Fruit fly (Drosophila melanogaster): ENCODE measurements around the gene CG6865.
A peak's percentile ranks its signal among the peaks of the same experiment; 100 is the strongest.

CG6865 gene

DNA sequence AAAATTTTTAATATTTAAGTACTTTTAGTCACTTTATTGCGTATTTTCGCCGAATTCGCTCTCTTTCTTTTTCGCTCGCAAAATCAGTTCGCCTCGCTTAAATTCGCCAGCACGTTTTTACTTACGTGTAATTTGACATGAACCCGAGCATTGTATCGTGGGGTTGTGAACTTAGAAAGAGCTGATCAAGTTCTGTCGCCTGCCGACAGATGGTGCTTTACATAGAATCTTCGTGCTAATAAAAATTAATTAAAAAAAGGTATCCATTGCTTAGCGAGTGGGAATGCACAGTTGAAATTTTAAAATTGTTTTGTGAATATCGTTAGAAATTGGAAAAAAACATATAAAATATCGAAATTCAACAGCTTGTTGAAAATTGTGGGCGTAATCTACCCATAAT is 15.0 kb upstream of the CG6865 start (continued):
- TF ChIP-seq dati (GFP tag; IDR thresholded peaks at IDR 0.05) (no peak), Ssrp (tag; optimal IDR thresholded peaks at IDR 0.05) (peak; percentile 43), CG8944 (GFP tag; optimal IDR thresholded peaks at IDR 0.05) (peak; percentile 61), CG16863 (GFP tag; optimal IDR thresholded peaks at IDR 0.05) (peak; percentile 74), D19A (tag; optimal IDR thresholded peaks at IDR 0.05) (peak; percentile 59), CG11504 (tag; optimal IDR thresholded peaks at IDR 0.05) (peak; percentile 71), CG10267 (tag; optimal IDR thresholded peaks at IDR 0.05) (peak; percentile 67), yki (optimal IDR thresholded peaks at IDR 0.05) (no peak), CG10209 (GFP tag; optimal IDR thresholded peaks at IDR 0.05) (peak; percentile 67), gt (GFP tag; IDR thresholded peaks at IDR 0.05) (no peak), CG8089 (GFP tag; optimal IDR thresholded peaks at IDR 0.05) (peak; percentile 67), bigmax (GFP tag; optimal IDR thresholded peaks at IDR 0.05) (no peak), row (GFP tag; IDR thresholded peaks at IDR 0.05) (no peak), lab (GFP tag; optimal IDR thresholded peaks at IDR 0.05) (no peak), phol (tag; optimal IDR thresholded peaks at IDR 0.05) (peak; percentile 66), Dbx (GFP tag; IDR thresholded peaks at IDR 0.05) (no peak), Eip74EF (GFP tag; optimal IDR thresholded peaks at IDR 0.05) (no peak), otp (GFP tag; IDR thresholded peaks at IDR 0.05) (no peak), cato (GFP tag; optimal IDR thresholded peaks at IDR 0.05; ENCODE audit: borderline replicate concordance) (peak; percentile 5), CG31388 (GFP tag; optimal IDR thresholded peaks at IDR 0.05) (no peak), CG18599 (GFP tag; optimal IDR thresholded peaks at IDR 0.05) (no peak), al (GFP tag; IDR thresholded peaks at IDR 0.05) (no peak), eyg (GFP tag; optimal IDR thresholded peaks at IDR 0.05) (peak; percentile 69), Mad (GFP tag; optimal IDR thresholded peaks at IDR 0.05) (peak; percentile 84), NC2β (GFP tag; optimal IDR thresholded peaks at IDR 0.05) (peak; percentile 63), gro (GFP tag; optimal IDR thresholded peaks at IDR 0.05) (peak; percentile 65), CG12104 (GFP tag; optimal IDR thresholded peaks at IDR 0.05) (peak; percentile 50), pros (GFP tag; optimal IDR thresholded peaks at IDR 0.05) (no peak), CG4328 (GFP tag; optimal IDR thresholded peaks at IDR 0.05) (peak; percentile 20), CG11398 (GFP tag; optimal IDR thresholded peaks at IDR 0.05) (peak; percentile 70), knrl (GFP tag; IDR thresholded peaks at IDR 0.05; ENCODE audit: partially characterized antibody) (no peak), CG2889 (GFP tag; IDR thresholded peaks at IDR 0.05) (no peak), oc (tag; optimal IDR thresholded peaks at IDR 0.05) (peak; percentile 30), ro (GFP tag; IDR thresholded peaks at IDR 0.05) (no peak), tll (GFP tag; optimal IDR thresholded peaks at IDR 0.05) (no peak), CG11456 (GFP tag; IDR thresholded peaks at IDR 0.05) (no peak), ATbp (GFP tag; optimal IDR thresholded peaks at IDR 0.05) (no peak), crp (GFP tag; optimal IDR thresholded peaks at IDR 0.05) (peak in 1 of 2 experiments; percentile 21), CG11723 (GFP tag; optimal IDR thresholded peaks at IDR 0.05) (peak; percentile 34), Dip2 (GFP tag; IDR thresholded peaks at IDR 0.05) (no peak), ase (GFP tag; IDR thresholded peaks at IDR 0.05) (no peak), Myb (GFP tag; optimal IDR thresholded peaks at IDR 0.05) (peak; percentile 52), B-H2 (GFP tag; optimal IDR thresholded peaks at IDR 0.05) (peak; percentile 62), Hmx (GFP tag; optimal IDR thresholded peaks at IDR 0.05) (no peak), fd96Cb (tag; optimal IDR thresholded peaks at IDR 0.05) (peak; percentile 14), CG30431 (GFP tag; optimal IDR thresholded peaks at IDR 0.05) (no peak), ci (GFP tag; IDR thresholded peaks at IDR 0.05) (no peak), CG31365 (tag; optimal IDR thresholded peaks at IDR 0.05) (peak; percentile 21), Six4 (GFP tag; optimal IDR thresholded peaks at IDR 0.05) (peak; percentile 45), CG2875 (GFP tag; optimal IDR thresholded peaks at IDR 0.05) (peak; percentile 61), Ada2b (GFP tag; IDR thresholded peaks at IDR 0.05) (peak; percentile 14; the same call in 1 of the 2 replicates)
